Worm (Caenorhabditis elegans) whole organism, young adult: ENCODE results near the gene fbxb-104.
"Not testable (repeated sequence)": the region's sequence is repeated elsewhere in the genome, so short reads cannot be mapped to it uniquely, and the experiment has no call there.

ENCODE experiments used
- B0261.1 ChIP-seq: sonication (generic microtip); optimal IDR thresholded peaks from 2 replicates; lab custom pipeline; 2016; ENCODE audit warnings: mild to moderate bottlenecking, missing genetic modification characterization, moderate library complexity, missing compliant biosample characterization
- aptf-2 ChIP-seq: fragments of 200-800 bp; sonication (Bioruptor generic); conservative IDR thresholded peaks from 2 replicates; pipeline ENCODE4 v1.3.6; 2022; ENCODE audit warnings: missing genetic modification reagents, missing genetic modification characterization, missing compliant biosample characterization
- attf-5 ChIP-seq: fragments of 200-800 bp; sonication (Bioruptor generic); optimal IDR thresholded peaks from 2 replicates; lab custom pipeline; 2018; ENCODE audit warnings: mild to moderate bottlenecking, missing genetic modification characterization, missing compliant biosample characterization
- hlh-12 ChIP-seq: sonication (generic microtip); optimal IDR thresholded peaks from 2 replicates; lab custom pipeline; 2016; ENCODE audit warnings: missing genetic modification characterization, missing compliant biosample characterization
- hlh-26 ChIP-seq: fragments of 200-800 bp; sonication (Bioruptor generic); conservative IDR thresholded peaks from 2 replicates; pipeline ENCODE4 v1.3.6; 2022; ENCODE audit warnings: missing genetic modification reagents, missing genetic modification characterization, missing compliant biosample characterization
- lin-35 ChIP-seq, 3 experiments: fragments of 150-350 bp in 2 of 3; sonication (generic microtip) in 1 of 3; optimal IDR thresholded peaks; 2 replicates each; lab custom pipeline; 2014 to 2018; ENCODE audit warnings: missing biosample characterization in 3 of 3, missing genetic modification characterization in 3 of 3, missing genetic modification reagents in 3 of 3
- lsy-27 ChIP-seq: sonication (generic microtip); optimal IDR thresholded peaks from 2 replicates; lab custom pipeline; 2017; ENCODE audit warnings: missing genetic modification characterization, mild to moderate bottlenecking, missing compliant biosample characterization, antibody characterized with exemption, missing genotype, borderline replicate concordance; ENCODE audit not compliant: insufficient read depth
- nfyb-1 ChIP-seq: fragments of 200-800 bp; sonication (Bioruptor generic); IDR thresholded peaks from 2 replicates; pipeline ENCODE4 v1.3.6; 2022; ENCODE audit warnings: missing genetic modification reagents, missing genetic modification characterization, missing compliant biosample characterization
- nhr-179 ChIP-seq: sonication (generic microtip); optimal IDR thresholded peaks from 2 replicates; lab custom pipeline; 2016; ENCODE audit warnings: mild to moderate bottlenecking, missing genetic modification characterization, missing compliant biosample characterization
- nhr-90 ChIP-seq: sonication (generic microtip); optimal IDR thresholded peaks from 2 replicates; lab custom pipeline; 2016; ENCODE audit warnings: missing genotype, mild to moderate bottlenecking, missing genetic modification characterization, missing compliant biosample characterization
- rec-8 ChIP-seq, 2 experiments: sonication (generic microtip); optimal IDR thresholded peaks; 2 replicates each; lab custom pipeline; 2016; ENCODE audit warnings: mild to moderate bottlenecking in 2 of 2, missing genetic modification characterization in 2 of 2, missing genetic modification reagents in 2 of 2, missing genotype in 2 of 2, missing biosample characterization in 1 of 2, missing compliant biosample characterization in 1 of 2, moderate library complexity in 1 of 2
- tbx-9 ChIP-seq: sonication (generic microtip); optimal IDR thresholded peaks from 2 replicates; lab custom pipeline; 2016; ENCODE audit warnings: borderline replicate concordance, missing genetic modification characterization, inconsistent platforms, missing compliant biosample characterization
- unc-130 ChIP-seq: sonication (generic microtip); optimal IDR thresholded peaks from 2 replicates; lab custom pipeline; 2016; ENCODE audit warnings: missing genetic modification reagents, missing genetic modification characterization, missing compliant biosample characterization
- ztf-3 ChIP-seq: fragments of 200-800 bp; sonication (Bioruptor generic); optimal IDR thresholded peaks from 2 replicates; lab custom pipeline; 2018; ENCODE audit warnings: mild to moderate bottlenecking, missing genetic modification characterization, missing compliant biosample characterization

ce11 chrII:3523547-3523946, 46.5 kb upstream of the fbxb-104 start:
- TF ChIP-seq tbx-9; hlh-26 (GFP tag; lab: Robert Waterston, UW); nhr-90 (tag; lab: Kevin White, UChicago); aptf-2; rec-8 (tag; optimal IDR thresholded peaks at IDR 0.05; lab: Kevin White, UChicago); lsy-27 (tag; lab: Kevin White, UChicago); ztf-3; unc-130 (GFP tag; lab: Kevin White, UChicago); nhr-179 (tag; lab: Kevin White, UChicago); hlh-12 (tag; lab: Kevin White, UChicago): not testable (repeated sequence)
- TF ChIP-seq B0261.1 (tag; lab: Kevin White, UChicago) (peak; percentile 42), nfyb-1 (GFP tag; lab: Robert Waterston, UW) (peak; percentile 84), lin-35 (GFP tag; optimal IDR thresholded peaks at IDR 0.05; lab: Kevin White, UChicago) (peak in 1 of 3 experiments; percentile 62), attf-5 (peak; percentile 79)
